Worm (Caenorhabditis elegans) whole organism, L3 larva: ENCODE data around the gene pals-32.

Experiments
- R02D3.7 ChIP-seq: fragments of 150-350 bp; optimal IDR thresholded peaks from 2 replicates; lab custom pipeline; 2014; ENCODE audit warnings: missing biosample characterization, missing genetic modification characterization
- aly-2 ChIP-seq: fragments of 150-350 bp; optimal IDR thresholded peaks from 2 replicates; lab custom pipeline; 2014; ENCODE audit warnings: missing biosample characterization, missing genetic modification characterization
- ama-1 ChIP-seq: fragments of 150-350 bp; optimal IDR thresholded peaks from 2 replicates; lab custom pipeline; 2018
- ceh-82 ChIP-seq: fragments of 150-350 bp; optimal IDR thresholded peaks from 2 replicates; lab custom pipeline; 2014; ENCODE audit warnings: missing biosample characterization, missing genetic modification characterization
- ceh-9 ChIP-seq: sonication (generic microtip); optimal IDR thresholded peaks from 2 replicates; lab custom pipeline; 2018; ENCODE audit warnings: missing biosample characterization, missing genetic modification characterization
- daf-12 ChIP-seq: fragments of 150-350 bp; optimal IDR thresholded peaks from 2 replicates; lab custom pipeline; 2014; ENCODE audit warnings: missing biosample characterization, missing genetic modification reagents, missing genetic modification characterization
- egl-27 ChIP-seq: sonication (generic microtip); optimal IDR thresholded peaks from 4 replicates; lab custom pipeline; 2017; ENCODE audit warnings: missing biosample characterization, missing genetic modification reagents, missing genetic modification characterization
- elt-2 ChIP-seq: sonication (generic microtip); optimal IDR thresholded peaks from 2 replicates; lab custom pipeline; 2016; ENCODE audit warnings: missing genetic modification reagents, mild to moderate bottlenecking, missing genetic modification characterization, missing compliant biosample characterization
- elt-3 ChIP-seq, 3 experiments: fragments of 150-350 bp in 1 of 3; sonication (generic microtip) in 2 of 3; optimal IDR thresholded peaks; 2 replicates in 2 of 3; 4 replicates in 1 of 3; lab custom pipeline; 2014 to 2017; ENCODE audit warnings: missing biosample characterization in 3 of 3, missing genetic modification characterization in 3 of 3
- eor-1 ChIP-seq, 2 experiments: fragments of 150-350 bp; optimal IDR thresholded peaks; 2 replicates each; lab custom pipeline; 2014 to 2018; ENCODE audit warnings: missing biosample characterization in 2 of 2, missing genetic modification characterization in 2 of 2
- fkh-10 ChIP-seq: sonication (generic microtip); optimal IDR thresholded peaks from 2 replicates; lab custom pipeline; 2017; ENCODE audit warnings: missing biosample characterization, missing genetic modification reagents, missing genetic modification characterization
- fos-1 ChIP-seq: fragments of 150-350 bp; optimal IDR thresholded peaks from 2 replicates; lab custom pipeline; 2014; ENCODE audit warnings: missing biosample characterization, missing genetic modification characterization
- hmg-11 ChIP-seq: sonication (generic microtip); optimal IDR thresholded peaks from 2 replicates; lab custom pipeline; 2016; ENCODE audit warnings: missing genetic modification characterization, missing compliant biosample characterization
- jun-1 ChIP-seq: fragments of 150-350 bp; optimal IDR thresholded peaks from 2 replicates; lab custom pipeline; 2014; ENCODE audit warnings: missing biosample characterization, missing genetic modification reagents, missing genetic modification characterization
- lin-15B ChIP-seq: fragments of 150-350 bp; optimal IDR thresholded peaks from 2 replicates; lab custom pipeline; 2014; ENCODE audit warnings: missing biosample characterization, missing genetic modification characterization
- lsy-12 ChIP-seq: sonication (generic microtip); optimal IDR thresholded peaks from 2 replicates; lab custom pipeline; 2016; ENCODE audit warnings: mild to moderate bottlenecking, missing genetic modification characterization, missing compliant biosample characterization
- mml-1 ChIP-seq: fragments of 150-350 bp; sonication (generic microtip); optimal IDR thresholded peaks from 3 replicates; lab custom pipeline; 2014; ENCODE audit warnings: missing biosample characterization, missing genetic modification characterization
- nfya-1 ChIP-seq: sonication (generic microtip); optimal IDR thresholded peaks from 2 replicates; lab custom pipeline; 2017; ENCODE audit warnings: missing genetic modification characterization, mild to moderate bottlenecking, missing compliant biosample characterization, antibody characterized with exemption, moderate library complexity; ENCODE audit not compliant: insufficient read depth
- nhr-11 ChIP-seq: fragments of 150-350 bp; optimal IDR thresholded peaks from 2 replicates; lab custom pipeline; 2014; ENCODE audit warnings: missing biosample characterization, missing genetic modification characterization
- nhr-12 ChIP-seq: fragments of 150-350 bp; optimal IDR thresholded peaks from 2 replicates; lab custom pipeline; 2014; ENCODE audit warnings: missing biosample characterization, missing genetic modification characterization
- nhr-237 ChIP-seq: fragments of 150-350 bp; optimal IDR thresholded peaks from 2 replicates; lab custom pipeline; 2014; ENCODE audit warnings: missing biosample characterization, missing genetic modification characterization
- nhr-25 ChIP-seq: sonication (generic microtip); optimal IDR thresholded peaks from 2 replicates; lab custom pipeline; 2017; ENCODE audit warnings: missing biosample characterization, missing genetic modification characterization
- nhr-43 ChIP-seq: sonication (generic microtip); optimal IDR thresholded peaks from 2 replicates; lab custom pipeline; 2016; ENCODE audit warnings: mild to moderate bottlenecking, missing genetic modification characterization, missing compliant biosample characterization; ENCODE audit not compliant: poor library complexity, severe bottlenecking
- nhr-67 ChIP-seq: fragments of 150-350 bp; optimal IDR thresholded peaks from 2 replicates; lab custom pipeline; 2014; ENCODE audit warnings: missing biosample characterization, missing genetic modification characterization
- nhr-77 ChIP-seq: fragments of 150-350 bp; optimal IDR thresholded peaks from 2 replicates; lab custom pipeline; 2014; ENCODE audit warnings: missing biosample characterization, missing genetic modification characterization
- skn-1 ChIP-seq: fragments of 150-350 bp; optimal IDR thresholded peaks from 2 replicates; lab custom pipeline; 2014; ENCODE audit warnings: missing biosample characterization, missing genetic modification characterization
- snpc-4 ChIP-seq: fragments of 150-350 bp; optimal IDR thresholded peaks from 2 replicates; lab custom pipeline; 2014; ENCODE audit warnings: missing biosample characterization, missing genetic modification characterization
- tbx-2 ChIP-seq: sonication (generic microtip); optimal IDR thresholded peaks from 2 replicates; lab custom pipeline; 2016; ENCODE audit warnings: mild to moderate bottlenecking, missing genetic modification characterization, missing compliant biosample characterization
- unc-62 ChIP-seq: fragments of 150-350 bp; sonication (generic microtip); optimal IDR thresholded peaks from 4 replicates; lab custom pipeline; 2014; ENCODE audit warnings: missing biosample characterization, missing genetic modification reagents, missing genetic modification characterization
- ztf-11 ChIP-seq: fragments of 150-350 bp; optimal IDR thresholded peaks from 2 replicates; lab custom pipeline; 2014; ENCODE audit warnings: missing biosample characterization, missing genetic modification characterization
- ztf-4 ChIP-seq: fragments of 150-350 bp; optimal IDR thresholded peaks from 2 replicates; lab custom pipeline; 2014; ENCODE audit warnings: missing biosample characterization, missing genetic modification characterization

The pals-32 gene

DNA sequence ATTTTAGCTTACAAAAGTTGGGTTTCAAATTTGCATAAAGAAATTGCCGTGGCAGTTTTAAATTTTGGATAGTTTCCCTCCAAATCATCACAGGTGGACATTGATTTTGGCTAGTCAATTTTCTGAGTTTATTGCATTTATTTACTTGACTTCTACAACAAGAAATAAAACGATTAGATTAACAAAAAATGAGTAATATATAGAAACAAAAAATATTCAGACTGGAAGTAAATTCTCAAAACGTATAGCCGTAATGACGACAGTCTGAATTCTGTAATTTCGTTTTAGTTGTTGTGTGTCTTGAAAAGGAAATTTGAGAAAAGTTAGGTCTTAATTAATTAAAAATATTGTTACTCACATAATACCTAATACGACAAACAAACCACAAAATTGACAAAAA is 42.1 kb downstream of the pals-32 start, which contains the start of gene srw-141:
TSS of gene srw-141 (minus strand) at position 101 of the 400 bp plus-strand sequence.
- no peak for TF ChIP-seq nhr-43 (tag; lab: Kevin White, UChicago)
- TF ChIP-seq elt-2 (tag; lab: Kevin White, UChicago) = no peak
- TF ChIP-seq daf-12 (tag; lab: Kevin White, UChicago) = no peak
- no peak for TF ChIP-seq ceh-9 (tag; lab: Kevin White, UChicago)
- TF ChIP-seq hmg-11 (tag; lab: Kevin White, UChicago) = no peak

DNA sequence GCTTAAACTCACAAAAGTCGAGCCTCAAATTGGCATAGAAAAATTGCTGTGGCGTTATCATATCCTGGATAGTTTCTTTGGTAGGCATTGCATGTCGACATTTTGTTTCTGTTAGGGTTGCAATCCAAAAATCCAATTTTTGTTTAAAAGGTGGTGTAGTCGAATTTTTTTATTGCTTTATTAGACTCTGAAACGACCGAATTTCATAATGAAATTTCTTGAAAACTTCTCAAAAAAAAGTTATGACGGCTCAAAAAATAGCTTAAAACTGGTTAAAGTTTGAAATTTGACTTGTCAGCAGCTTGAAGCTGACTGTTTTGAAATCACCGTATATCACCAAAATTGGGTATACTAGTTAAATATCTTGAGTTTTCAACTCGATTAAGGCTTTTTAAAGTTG is 45.0 kb downstream of the pals-32 start, which contains the start of gene srw-143:
TSS of gene srw-143 (minus strand) at position 101 of the 400 bp plus-strand sequence.
- no peak for TF ChIP-seq elt-2 (tag; lab: Kevin White, UChicago)
- no peak for TF ChIP-seq elt-3 (tag; optimal IDR thresholded peaks at IDR 0.05; lab: Kevin White, UChicago)
- TF ChIP-seq lsy-12 (tag; lab: Kevin White, UChicago) = no peak
- no peak for TF ChIP-seq nhr-25 (tag; lab: Kevin White, UChicago)
- TF ChIP-seq skn-1 (tag; lab: Kevin White, UChicago) = no peak
- TF ChIP-seq ceh-9 (tag; lab: Kevin White, UChicago) = no peak
- TF ChIP-seq tbx-2 = no peak
- no peak for TF ChIP-seq aly-2
- no peak for TF ChIP-seq hmg-11 (tag; lab: Kevin White, UChicago)
- no peak for TF ChIP-seq nhr-67 (tag; lab: Kevin White, UChicago)
- no peak for TF ChIP-seq nhr-237 (tag; lab: Kevin White, UChicago)
- no peak for TF ChIP-seq snpc-4 (tag; lab: Kevin White, UChicago)

DNA sequence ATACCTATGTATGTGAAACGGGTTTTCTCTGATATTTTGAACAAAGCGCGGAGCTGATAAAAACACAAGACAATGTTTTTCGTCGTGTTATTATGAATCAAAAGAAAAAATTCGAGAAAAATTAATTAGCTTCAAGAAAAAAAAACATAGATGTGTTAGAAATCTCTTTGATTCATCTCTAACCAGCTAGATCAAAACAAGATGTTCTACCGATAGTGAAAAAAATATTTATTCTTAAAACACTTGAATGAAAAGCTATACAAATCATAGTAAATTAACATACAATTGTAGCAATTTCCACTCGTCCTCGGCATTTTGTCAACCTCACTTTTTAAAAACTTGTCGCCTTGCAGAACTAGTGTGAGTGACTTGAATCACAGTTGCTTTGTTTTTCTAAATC is 45.8 kb downstream of the pals-32 start:
- TF ChIP-seq snpc-4 (tag; lab: Kevin White, UChicago) (no peak), nhr-25 (tag; lab: Kevin White, UChicago) (no peak), fkh-10 (GFP tag; lab: Kevin White, UChicago) (no peak), nhr-67 (tag; lab: Kevin White, UChicago) (no peak), fos-1 (no peak), mml-1 (tag; lab: Kevin White, UChicago) (no peak), tbx-2 (no peak), jun-1 (tag; lab: Kevin White, UChicago) (no peak), R02D3.7 (tag; lab: Kevin White, UChicago) (no peak), skn-1 (tag; lab: Kevin White, UChicago) (no peak), aly-2 (no peak)

DNA sequence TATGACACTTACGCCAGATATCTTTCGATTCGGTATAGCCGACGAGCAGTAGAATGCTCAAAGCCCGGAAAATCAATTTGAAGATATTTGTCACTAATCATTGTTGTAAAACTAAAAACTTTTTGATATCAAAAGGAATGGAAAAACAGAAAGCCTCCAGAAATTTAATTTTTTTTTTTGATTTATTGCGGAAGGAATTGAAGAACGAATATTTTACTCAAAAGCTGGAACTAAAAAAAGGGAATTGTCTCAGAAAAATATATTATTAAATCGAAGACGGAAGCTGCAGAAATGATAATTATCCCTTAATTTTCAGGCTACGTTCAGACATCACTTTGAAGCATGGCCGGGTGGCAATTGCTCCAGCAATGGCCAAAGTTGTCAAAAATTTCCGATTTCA is 47.4 kb downstream of the pals-32 start, which contains the start of gene srw-137:
TSS of gene srw-137 (minus strand) at position 101 of the 400 bp plus-strand sequence.
- no peak for TF ChIP-seq ztf-4 (tag; lab: Kevin White, UChicago)
- no peak for TF ChIP-seq eor-1 (tag; optimal IDR thresholded peaks at IDR 0.05; lab: Kevin White, UChicago)
- TF ChIP-seq unc-62 (GFP tag; lab: Kevin White, UChicago) = no peak
- no peak for TF ChIP-seq nhr-77 (tag; lab: Kevin White, UChicago)
- TF ChIP-seq nhr-12 (tag; lab: Kevin White, UChicago) = no peak
- TF ChIP-seq, all 47 proteins: peak for 0

DNA sequence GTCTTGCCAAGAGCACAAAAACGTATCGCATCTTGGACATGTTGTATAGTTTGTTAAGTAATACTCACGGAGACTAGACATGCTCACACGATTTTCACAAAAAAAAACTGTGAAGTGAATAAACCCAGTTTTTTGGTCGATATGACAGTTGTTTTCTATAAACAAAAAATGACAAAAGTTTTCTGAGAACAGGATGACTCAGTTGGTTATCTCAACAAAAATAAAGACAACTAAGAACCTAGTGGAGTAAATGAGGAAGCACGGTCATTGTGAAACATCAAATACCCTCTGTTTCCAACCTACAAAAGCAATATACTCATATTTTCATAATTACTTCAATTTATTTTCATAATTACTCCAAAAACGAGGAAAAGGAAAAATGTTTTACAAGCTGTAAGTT is 49.2 kb downstream of the pals-32 start, which contains the start of gene srh-87:
TSS of gene srh-87 (minus strand) at position 101 of the 400 bp plus-strand sequence.
- no peak for TF ChIP-seq ceh-82 (tag; lab: Kevin White, UChicago)
- TF ChIP-seq ztf-11 = no peak
- TF ChIP-seq nhr-11 (tag; lab: Kevin White, UChicago) = no peak
- no peak for TF ChIP-seq ceh-9 (tag; lab: Kevin White, UChicago)
- TF ChIP-seq nfya-1 (tag; lab: Kevin White, UChicago) = no peak
- TF ChIP-seq egl-27 (tag; lab: Kevin White, UChicago) = no peak
- no peak for TF ChIP-seq ama-1
- no peak for TF ChIP-seq lin-15B
